Worm (Caenorhabditis elegans): ENCODE data around the gene ZC190.2.

The ZC190.2 gene

DNA sequence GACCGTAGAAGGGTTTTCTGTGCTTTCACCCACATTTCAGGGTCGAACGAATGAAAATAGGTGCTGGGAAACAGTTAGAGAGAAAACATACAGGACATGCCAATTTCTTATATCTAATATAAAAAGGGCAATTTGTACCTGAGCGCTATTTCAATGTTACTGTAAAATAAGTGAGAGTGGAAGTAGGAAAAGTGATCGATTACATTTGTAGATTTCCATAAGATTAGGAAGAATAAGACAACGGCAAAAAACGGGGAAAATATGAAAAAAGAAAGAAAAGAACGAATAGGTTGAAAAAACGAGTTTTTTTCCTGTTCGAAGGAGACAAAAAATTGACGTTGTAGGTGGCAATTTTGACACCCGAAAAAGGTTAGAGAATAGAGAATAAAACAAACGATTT, 12.9 kb upstream of the ZC190.2 start:
- no peak for TF ChIP-seq unc-55 (GFP tag; optimal IDR thresholded peaks at IDR 0.05)
- no peak for TF ChIP-seq ceh-48 (tag; optimal IDR thresholded peaks at IDR 0.05)
- no peak for TF ChIP-seq K09A11.1 (tag; optimal IDR thresholded peaks at IDR 0.05; ENCODE audit: insufficient read depth)
- TF ChIP-seq che-1 (tag; optimal IDR thresholded peaks at IDR 0.05): no peak
- TF ChIP-seq unc-42 (tag; optimal IDR thresholded peaks at IDR 0.05): no peak
- TF ChIP-seq ceh-9 (tag; optimal IDR thresholded peaks at IDR 0.05): no peak
- no peak for TF ChIP-seq ahr-1 (tag; optimal IDR thresholded peaks at IDR 0.05)
- TF ChIP-seq ama-1 (optimal IDR thresholded peaks at IDR 0.05): no peak
- no peak for TF ChIP-seq ztf-16 (tag; optimal IDR thresholded peaks at IDR 0.05)
- TF ChIP-seq ttx-3 (tag; optimal IDR thresholded peaks at IDR 0.05): no peak
- no peak for TF ChIP-seq ceh-45 (GFP tag; IDR thresholded peaks at IDR 0.05)
- no peak for TF ChIP-seq tbx-2 (tag; optimal IDR thresholded peaks at IDR 0.05)
- no peak for TF ChIP-seq C08G9.2 (tag; optimal IDR thresholded peaks at IDR 0.05)
- TF ChIP-seq unc-86 (tag; optimal IDR thresholded peaks at IDR 0.05): no peak
- TF ChIP-seq hlh-30 (tag; optimal IDR thresholded peaks at IDR 0.05; ENCODE audit: insufficient read depth): no peak

ce11 chrV:8670759-8671158, 10.4 kb upstream of the ZC190.2 start:
- no peak for TF ChIP-seq ceh-34 (tag; optimal IDR thresholded peaks at IDR 0.05)
- no peak for TF ChIP-seq C38D4.7 (GFP tag; optimal IDR thresholded peaks at IDR 0.05)

DNA sequence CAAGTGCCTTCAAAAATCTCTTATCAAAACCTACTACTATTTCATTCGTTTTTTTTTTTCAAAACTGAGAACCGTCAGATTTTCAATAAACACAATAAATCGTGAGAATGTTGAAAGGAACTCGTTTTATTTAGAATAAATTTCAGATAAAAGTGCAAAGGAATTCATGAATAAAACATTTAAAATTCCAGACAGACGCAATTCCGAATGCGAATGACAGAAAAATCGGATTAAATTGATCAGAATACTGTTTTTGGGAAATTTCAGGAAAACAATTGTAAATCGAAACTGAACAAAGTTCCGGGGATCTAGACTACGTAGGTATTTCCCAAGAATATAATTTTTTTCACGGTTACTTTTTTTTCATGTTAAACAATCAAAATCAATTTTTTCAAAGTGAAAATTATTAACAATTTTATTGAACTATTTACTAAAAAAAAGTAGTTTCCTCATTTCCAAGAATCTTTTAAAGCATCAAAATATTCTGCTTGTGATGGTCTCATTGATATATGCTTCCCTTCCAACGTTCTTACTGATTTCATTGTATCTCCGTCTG, 9.5 kb upstream of the ZC190.2 start:
- TF ChIP-seq tbx-2 (tag; optimal IDR thresholded peaks at IDR 0.05): no peak
- TF ChIP-seq unc-86 (tag; optimal IDR thresholded peaks at IDR 0.05): no peak

DNA sequence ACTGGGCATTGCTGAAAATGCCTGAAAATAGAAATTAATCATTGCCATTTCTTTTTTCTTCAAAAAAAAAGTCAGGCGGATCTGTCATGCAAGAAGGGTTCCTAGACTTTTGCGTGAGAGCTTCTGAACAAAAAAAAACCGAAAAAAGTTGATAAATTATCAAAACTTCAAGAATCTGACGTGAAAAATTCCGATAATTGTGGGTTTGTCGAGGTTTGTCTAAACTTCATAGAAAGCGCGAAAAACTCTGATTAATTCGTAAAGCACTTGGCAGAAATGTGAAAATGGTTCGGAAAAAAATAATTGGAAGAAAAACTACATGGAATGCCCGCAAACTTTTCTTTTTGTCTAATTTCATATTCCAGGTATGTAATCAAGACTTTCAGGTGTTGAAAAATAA, 7.7 kb upstream of the ZC190.2 start, which contains the start of gene ZC190.5:
Gene ZC190.5 (minus strand): TSS at position 101 of the 400 bp plus-strand sequence.
- TF ChIP-seq C08G9.2 (tag; optimal IDR thresholded peaks at IDR 0.05) (no peak), ttx-3 (tag; optimal IDR thresholded peaks at IDR 0.05) (no peak), ceh-24 (tag; optimal IDR thresholded peaks at IDR 0.05) (no peak), hlh-8 (tag; optimal IDR thresholded peaks at IDR 0.05) (no peak), nhr-11 (tag; optimal IDR thresholded peaks at IDR 0.05) (no peak), T23F11.4 (GFP tag; optimal IDR thresholded peaks at IDR 0.05) (no peak), lim-6 (tag; optimal IDR thresholded peaks at IDR 0.05) (no peak), ceh-18 (tag; optimal IDR thresholded peaks at IDR 0.05) (no peak), pros-1 (tag; optimal IDR thresholded peaks at IDR 0.05) (no peak), sox-2 (GFP tag; IDR thresholded peaks at IDR 0.05) (no peak), dmd-4 (tag; optimal IDR thresholded peaks at IDR 0.05; ENCODE audit: borderline replicate concordance) (no peak), nhr-232 (tag; optimal IDR thresholded peaks at IDR 0.05) (no peak)

DNA sequence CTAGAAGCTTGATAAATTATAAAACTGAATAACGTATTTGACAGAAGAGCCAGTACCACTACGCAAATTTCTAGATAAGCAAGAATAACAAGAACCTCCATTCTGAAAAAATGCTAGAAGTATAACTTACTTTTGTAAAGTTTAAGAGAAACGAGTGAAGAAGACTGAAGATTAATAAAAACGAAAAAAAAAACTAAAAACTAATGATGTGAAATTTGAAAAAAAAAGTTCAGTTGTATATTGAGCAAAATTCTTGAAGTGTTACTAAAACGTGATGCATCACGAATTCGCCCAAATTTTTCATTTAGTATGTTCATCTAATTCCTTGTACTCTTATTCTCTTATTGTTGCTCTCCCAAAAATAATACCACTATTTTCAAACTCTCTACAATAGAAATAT, 4.0 kb upstream of the ZC190.2 start, which contains the start of gene ZC190.6:
Gene ZC190.6 (minus strand): TSS at position 101 of the 400 bp plus-strand sequence.
- TF ChIP-seq F13H6.1 (tag; optimal IDR thresholded peaks at IDR 0.05): no peak
- TF ChIP-seq elt-4 (tag; optimal IDR thresholded peaks at IDR 0.05): no peak
- TF ChIP-seq hlh-8 (tag; optimal IDR thresholded peaks at IDR 0.05): no peak

- TF ChIP-seq npax-4 (tag; optimal IDR thresholded peaks at IDR 0.05) (no peak), odd-2 (tag; optimal IDR thresholded peaks at IDR 0.05) (no peak), ceh-31 (tag; optimal IDR thresholded peaks at IDR 0.05) (no peak), ttx-3 (tag; optimal IDR thresholded peaks at IDR 0.05) (no peak), dmd-4 (tag; optimal IDR thresholded peaks at IDR 0.05; ENCODE audit: borderline replicate concordance) (no peak)
These were observed 1.6 kb downstream of the ZC190.2 start, which contains the start of gene cln-3.3 for ce11 chrV:8682719-8683118. cln-3.3 (plus strand) TSS chrV:8683052.
